Worm (Caenorhabditis elegans) whole organism, L4 larva: ENCODE measurements around the gene Y24F12A.1.

ENCODE experiments used
- daf-8 ChIP-seq: fragments of 200-800 bp; sonication (Bioruptor generic); IDR thresholded peaks from 2 replicates; pipeline ENCODE4 v1.3.6; 2022; ENCODE audit warnings: missing genetic modification characterization, missing compliant biosample characterization
- lin-1 ChIP-seq: fragments of 200-800 bp; sonication (Bioruptor generic); IDR thresholded peaks from 2 replicates; pipeline ENCODE4 v1.3.6; 2022; ENCODE audit warnings: missing genetic modification reagents, missing genetic modification characterization, missing compliant biosample characterization
- nhr-11 ChIP-seq: fragments of 150-350 bp; optimal IDR thresholded peaks from 2 replicates; lab custom pipeline; 2014; ENCODE audit warnings: missing biosample characterization, missing genetic modification characterization
- ztf-7 ChIP-seq: fragments of 150-350 bp; optimal IDR thresholded peaks from 2 replicates; lab custom pipeline; 2014; ENCODE audit warnings: missing biosample characterization, missing genetic modification characterization

DNA sequence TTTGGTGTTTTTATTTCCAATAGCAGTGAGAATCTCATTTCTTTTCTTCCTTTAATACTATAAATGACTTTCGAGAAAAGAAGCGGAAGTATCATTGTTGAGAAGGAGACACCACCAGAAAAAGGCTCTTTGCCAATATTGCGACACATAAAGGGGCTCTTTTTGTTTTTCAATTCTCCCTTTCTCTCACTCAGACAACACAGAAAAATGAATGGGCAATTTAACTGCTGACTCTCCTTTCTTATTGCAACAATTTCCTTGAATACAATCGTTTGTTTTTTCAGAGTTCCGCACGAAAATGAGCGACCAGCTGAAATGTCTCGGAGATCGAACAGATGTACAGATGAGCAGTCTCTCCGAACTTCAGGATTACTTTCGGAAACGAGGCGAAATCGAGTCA, 30.7 kb upstream of the Y24F12A.1 start:
- TF ChIP-seq daf-8 (GFP tag; lab: Robert Waterston, UW) (no peak), lin-1 (no peak), nhr-11 (no peak), ztf-7 (tag; lab: Kevin White, UChicago) (no peak)
